Fruit fly (Drosophila melanogaster) whole organism, embryonic: ENCODE measurements around the gene CG8300.

Experiments used
- Aef1 ChIP-seq: fragments of 200-800 bp; sonication (Bioruptor generic); IDR thresholded peaks from 3 replicates; pipeline ENCODE4 v1.3.6; 2022; ENCODE audit warnings: missing biosample characterization, missing genetic modification characterization
- B-H2 ChIP-seq: fragments of 200-800 bp; sonication (Bioruptor generic); optimal IDR thresholded peaks from 2 replicates; lab custom pipeline; 2018; ENCODE audit warnings: missing biosample characterization, mild to moderate bottlenecking, missing genetic modification characterization
- CG10267 ChIP-seq: fragments of 200-800 bp; sonication (Bioruptor generic); optimal IDR thresholded peaks from 2 replicates; lab custom pipeline; 2018; ENCODE audit warnings: missing biosample characterization, mild to moderate bottlenecking, missing genetic modification characterization, moderate library complexity
- CG11695 ChIP-seq: fragments of 200-800 bp; sonication (Bioruptor generic); IDR thresholded peaks from 3 replicates; pipeline ENCODE4 v1.3.6; 2022; ENCODE audit warnings: missing biosample characterization, missing genetic modification characterization
- CG13123 ChIP-seq: fragments of 200-800 bp; sonication (Bioruptor generic); optimal IDR thresholded peaks from 2 replicates; lab custom pipeline; 2016; ENCODE audit warnings: missing biosample characterization, missing genetic modification characterization
- CG14014 ChIP-seq: fragments of 200-800 bp; sonication (Bioruptor generic); IDR thresholded peaks from 2 replicates; pipeline ENCODE4 v1.3.6; 2022; ENCODE audit warnings: missing biosample characterization, missing genetic modification characterization
- CG14710 ChIP-seq: fragments of 200-800 bp; sonication (Bioruptor generic); optimal IDR thresholded peaks from 3 replicates; lab custom pipeline; 2019; ENCODE audit warnings: missing biosample characterization, mild to moderate bottlenecking, missing genetic modification characterization, moderate library complexity
- CG15601 ChIP-seq: fragments of 200-800 bp; sonication (Bioruptor generic); optimal IDR thresholded peaks from 3 replicates; lab custom pipeline; 2019; ENCODE audit warnings: missing biosample characterization, mild to moderate bottlenecking, missing genetic modification characterization, moderate library complexity
- CG17802 ChIP-seq: fragments of 200-800 bp; sonication (Bioruptor generic); optimal IDR thresholded peaks from 2 replicates; lab custom pipeline; 2018; ENCODE audit warnings: missing biosample characterization, mild to moderate bottlenecking, missing genetic modification characterization, moderate library complexity
- CG18011 ChIP-seq: fragments of 200-800 bp; sonication (Bioruptor generic); optimal IDR thresholded peaks from 2 replicates; lab custom pipeline; 2017; ENCODE audit warnings: missing biosample characterization, missing genetic modification characterization, mild to moderate bottlenecking, moderate library complexity, missing genotype
- CG2202 ChIP-seq: fragments of 200-800 bp; sonication (Bioruptor generic); optimal IDR thresholded peaks from 2 replicates; lab custom pipeline; 2018; ENCODE audit warnings: missing biosample characterization, mild to moderate bottlenecking, missing genetic modification characterization
- CG30020 ChIP-seq: fragments of 200-800 bp; optimal IDR thresholded peaks from 2 replicates; lab custom pipeline; 2019; ENCODE audit warnings: missing biosample characterization, mild to moderate bottlenecking, missing genetic modification characterization, moderate library complexity
- CG3407 ChIP-seq: fragments of 200-800 bp; sonication (Bioruptor generic); optimal IDR thresholded peaks from 2 replicates; lab custom pipeline; 2018; ENCODE audit warnings: missing biosample characterization, mild to moderate bottlenecking, missing genetic modification characterization
- CG6791 ChIP-seq: fragments of 200-800 bp; sonication (Bioruptor generic); IDR thresholded peaks from 3 replicates; pipeline ENCODE4 v1.3.6; 2022; ENCODE audit warnings: missing biosample characterization, missing genetic modification characterization; ENCODE audit not compliant: partially characterized antibody
- CG6854 ChIP-seq: fragments of 200-800 bp; sonication (Bioruptor generic); optimal IDR thresholded peaks from 3 replicates; lab custom pipeline; 2017; ENCODE audit warnings: missing biosample characterization, mild to moderate bottlenecking, missing genetic modification characterization
- CG7357 ChIP-seq: fragments of 200-800 bp; sonication (Bioruptor generic); IDR thresholded peaks from 3 replicates; pipeline ENCODE4 v1.3.6; 2022; ENCODE audit warnings: missing biosample characterization, missing genetic modification characterization
- CG7372 ChIP-seq: fragments of 200-800 bp; sonication (Bioruptor generic); IDR thresholded peaks from 2 replicates; pipeline ENCODE4 v1.3.6; 2022; ENCODE audit warnings: missing biosample characterization, missing genetic modification characterization
- CG8290 ChIP-seq, 3 experiments: fragments of 200-800 bp; sonication (Bioruptor generic); optimal IDR thresholded peaks; 2 replicates each; lab custom pipeline; 2016 to 2019; ENCODE audit warnings: missing biosample characterization in 3 of 3, missing genetic modification characterization in 3 of 3, mild to moderate bottlenecking in 2 of 3, moderate library complexity in 1 of 3
- CG9437 ChIP-seq: fragments of 200-800 bp; sonication (Bioruptor generic); optimal IDR thresholded peaks from 2 replicates; lab custom pipeline; 2018; ENCODE audit warnings: missing biosample characterization, mild to moderate bottlenecking, missing genetic modification characterization
- CG9727 ChIP-seq: fragments of 200-800 bp; sonication (Bioruptor generic); optimal IDR thresholded peaks from 3 replicates; lab custom pipeline; 2017; ENCODE audit warnings: missing biosample characterization, mild to moderate bottlenecking, missing genetic modification characterization
- CG9932 ChIP-seq: fragments of 200-800 bp; sonication (Bioruptor generic); IDR thresholded peaks from 2 replicates; pipeline ENCODE4 v1.3.6; 2022; ENCODE audit warnings: missing biosample characterization, missing genetic modification characterization
- CkIIα-i1 ChIP-seq: fragments of 200-800 bp; sonication (Bioruptor generic); IDR thresholded peaks from 2 replicates; pipeline ENCODE4 v1.3.6; 2022; ENCODE audit warnings: missing biosample characterization, missing genetic modification characterization
- CoRest ChIP-seq: fragments of 200-800 bp; sonication (Bioruptor generic); optimal IDR thresholded peaks from 3 replicates; lab custom pipeline; 2018; ENCODE audit warnings: missing biosample characterization, mild to moderate bottlenecking, missing genetic modification characterization, moderate library complexity
- Drgx ChIP-seq: fragments of 200-800 bp; sonication (Bioruptor generic); IDR thresholded peaks from 2 replicates; pipeline ENCODE4 v1.3.6; 2022; ENCODE audit warnings: missing biosample characterization, missing genetic modification characterization
- ERR ChIP-seq: fragments of 200-800 bp; sonication (Bioruptor generic); optimal IDR thresholded peaks from 2 replicates; lab custom pipeline; 2016; ENCODE audit warnings: missing biosample characterization, missing genetic modification characterization
- Ets65A ChIP-seq: fragments of 200-800 bp; sonication (Bioruptor generic); peaks from one replicate; lab custom pipeline; 2016; ENCODE audit warnings: missing biosample characterization, missing genetic modification characterization
- Gsc ChIP-seq: fragments of 200-800 bp; sonication (Bioruptor generic); IDR thresholded peaks from 2 replicates; pipeline ENCODE4 v1.3.6; 2022; ENCODE audit warnings: missing biosample characterization, missing genetic modification characterization
- HLH54F ChIP-seq: fragments of 200-800 bp; sonication (Bioruptor generic); optimal IDR thresholded peaks from 3 replicates; lab custom pipeline; 2016; ENCODE audit warnings: missing biosample characterization, missing genetic modification characterization
- Hr51 ChIP-seq, 2 experiments: fragments of 200-800 bp; sonication (Bioruptor generic); optimal IDR thresholded peaks; 2 replicates in 1 of 2; 3 replicates in 1 of 2; lab custom pipeline; 2016 to 2018; ENCODE audit warnings: missing biosample characterization in 2 of 2, missing genetic modification characterization in 2 of 2, mild to moderate bottlenecking in 1 of 2, moderate library complexity in 1 of 2
- Lhr ChIP-seq: fragments of 200-800 bp; sonication (Bioruptor generic); optimal IDR thresholded peaks from 3 replicates; lab custom pipeline; 2017; ENCODE audit warnings: mild to moderate bottlenecking, missing biosample characterization, missing genetic modification reagents, missing genetic modification characterization
- Mrtf ChIP-seq: fragments of 200-800 bp; sonication (Bioruptor generic); IDR thresholded peaks from 3 replicates; pipeline ENCODE4 v1.3.6; 2022; ENCODE audit warnings: missing biosample characterization, missing genetic modification characterization
- PHDP ChIP-seq: fragments of 200-800 bp; sonication (Bioruptor generic); optimal IDR thresholded peaks from 3 replicates; lab custom pipeline; 2018; ENCODE audit warnings: missing biosample characterization, mild to moderate bottlenecking, missing genetic modification characterization, moderate library complexity
- Sin3A ChIP-seq: fragments of >200 bp; optimal IDR thresholded peaks from 2 replicates; lab custom pipeline; 2018
- Six4 ChIP-seq: fragments of 200-800 bp; sonication (Bioruptor generic); optimal IDR thresholded peaks from 2 replicates; lab custom pipeline; 2016; ENCODE audit warnings: missing biosample characterization, missing genetic modification characterization
- cato ChIP-seq: fragments of 200-800 bp; sonication (Bioruptor generic); optimal IDR thresholded peaks from 2 replicates; lab custom pipeline; 2016; ENCODE audit warnings: missing biosample characterization, missing genetic modification characterization, borderline replicate concordance
- chif ChIP-seq, 2 experiments: fragments of 200-800 bp; sonication (Bioruptor generic); optimal IDR thresholded peaks; 3 replicates each; lab custom pipeline; 2016; ENCODE audit warnings: missing biosample characterization in 2 of 2, missing genetic modification characterization in 2 of 2
- crc ChIP-seq: fragments of 200-800 bp; sonication (Bioruptor generic); optimal IDR thresholded peaks from 2 replicates; lab custom pipeline; 2016; ENCODE audit warnings: missing biosample characterization, missing genetic modification characterization
- en ChIP-seq: fragments of 200-800 bp; sonication (Bioruptor generic); optimal IDR thresholded peaks from 2 replicates; lab custom pipeline; 2016; ENCODE audit warnings: missing biosample characterization, missing genetic modification characterization
- fd64A ChIP-seq: fragments of 200-800 bp; sonication (Bioruptor generic); optimal IDR thresholded peaks from 3 replicates; lab custom pipeline; 2018; ENCODE audit warnings: missing biosample characterization, mild to moderate bottlenecking, missing genetic modification characterization
- gcm ChIP-seq: fragments of 200-800 bp; sonication (Bioruptor generic); optimal IDR thresholded peaks from 2 replicates; lab custom pipeline; 2019; ENCODE audit warnings: missing biosample characterization, mild to moderate bottlenecking, missing genetic modification characterization, moderate library complexity
- kay ChIP-seq: fragments of 200-800 bp; sonication (Bioruptor generic); optimal IDR thresholded peaks from 2 replicates; lab custom pipeline; 2016; ENCODE audit warnings: missing biosample characterization, missing genetic modification characterization
- mam ChIP-seq: fragments of 200-800 bp; sonication (Bioruptor generic); optimal IDR thresholded peaks from 3 replicates; lab custom pipeline; 2016; ENCODE audit warnings: missing biosample characterization, missing genetic modification characterization
- pfk ChIP-seq: fragments of 200-800 bp; sonication (Bioruptor generic); optimal IDR thresholded peaks from 2 replicates; lab custom pipeline; 2018; ENCODE audit warnings: missing biosample characterization, mild to moderate bottlenecking, missing genetic modification characterization, moderate library complexity
- run ChIP-seq: fragments of 200-800 bp; sonication (Bioruptor generic); optimal IDR thresholded peaks from 3 replicates; lab custom pipeline; 2018; ENCODE audit warnings: missing biosample characterization, mild to moderate bottlenecking, missing genetic modification characterization
- ssp ChIP-seq: fragments of 200-800 bp; sonication (Bioruptor generic); IDR thresholded peaks from 2 replicates; pipeline ENCODE4 v1.3.6; 2022; ENCODE audit warnings: missing biosample characterization, missing genetic modification characterization
- stc ChIP-seq: fragments of 200-800 bp; sonication (Bioruptor generic); IDR thresholded peaks from 2 replicates; pipeline ENCODE4 v1.3.6; 2022; ENCODE audit warnings: missing biosample characterization, missing genetic modification characterization
- stwl ChIP-seq: fragments of 200-800 bp; sonication (Bioruptor generic); optimal IDR thresholded peaks from 3 replicates; lab custom pipeline; 2018; ENCODE audit warnings: missing biosample characterization, mild to moderate bottlenecking, missing genetic modification characterization, moderate library complexity
- trem ChIP-seq: fragments of 200-800 bp; optimal IDR thresholded peaks from 3 replicates; lab custom pipeline; 2019; ENCODE audit warnings: missing biosample characterization, mild to moderate bottlenecking, missing genetic modification characterization, moderate library complexity
- vfl ChIP-seq: fragments of 200-800 bp; sonication (Bioruptor generic); optimal IDR thresholded peaks from 2 replicates; lab custom pipeline; 2016; ENCODE audit warnings: missing biosample characterization, missing genetic modification characterization

CG8300 gene

dm6 chrX:7101302-7102012, 3.2 kb upstream of the CG8300 start:
- TF ChIP-seq HLH54F (peak; percentile 71), CG6791 (no peak), PHDP (tag; lab: Kevin White, UChicago) (peak; percentile 90), trem (tag; lab: Kevin White, UChicago) (peak; percentile 64), cato (peak; percentile 41), CG7372 (GFP tag; lab: Robert Waterston, UW) (peak; percentile 72), B-H2 (GFP tag; lab: Kevin White, UChicago) (peak; percentile 24), CG6854 (GFP tag; lab: Kevin White, UChicago) (peak; percentile 63), CoRest (tag; lab: Kevin White, UChicago) (peak; percentile 94), run (peak; percentile 82), Ets65A (GFP tag; lab: Kevin White, UChicago) (no peak), CG9437 (GFP tag; lab: Kevin White, UChicago) (peak; percentile 86), stc (GFP tag; lab: Robert Waterston, UW) (peak; percentile 74), crc (GFP tag; lab: Kevin White, UChicago) (peak; percentile 43), Drgx (peak; percentile 85), CG9932 (peak; percentile 70), CG2202 (tag; lab: Kevin White, UChicago) (peak; percentile 75), CG15601 (tag; lab: Kevin White, UChicago) (peak; percentile 83), gcm (GFP tag; lab: Kevin White, UChicago) (peak; percentile 90), CkIIα-i1 (GFP tag; lab: Robert Waterston, UW) (no peak), CG13123 (GFP tag; lab: Kevin White, UChicago) (peak; percentile 45), CG30020 (tag; lab: Kevin White, UChicago) (no peak), CG10267 (peak; percentile 76), CG14014 (GFP tag; lab: Robert Waterston, UW) (peak; percentile 74), Sin3A (lab: Kevin White, UChicago) (no peak), ERR (GFP tag; lab: Kevin White, UChicago) (peak; percentile 34), ssp (peak; percentile 49), CG14710 (tag; lab: Kevin White, UChicago) (peak; percentile 72), en (GFP tag; lab: Kevin White, UChicago) (peak; percentile 18), Mrtf (GFP tag; lab: Robert Waterston, UW) (peak; percentile 57; the same call in 1 of the 3 replicates), Hr51 (GFP tag; optimal IDR thresholded peaks at IDR 0.05; lab: Kevin White, UChicago) (peak; percentile 75 to 92), Six4 (GFP tag; lab: Kevin White, UChicago) (peak; percentile 49), fd64A (GFP tag; lab: Kevin White, UChicago) (no peak), CG17802 (peak; percentile 9), chif (GFP tag; optimal IDR thresholded peaks at IDR 0.05; lab: Kevin White, UChicago) (peak; percentile 84 to 85), Gsc (no peak), vfl (GFP tag; lab: Kevin White, UChicago) (peak; percentile 58), mam (GFP tag; lab: Kevin White, UChicago) (peak; percentile 60), CG9727 (GFP tag; lab: Kevin White, UChicago) (peak; percentile 83), CG7357 (peak; percentile 65; the same call in 2 of the 3 replicates), stwl (no peak), CG3407 (GFP tag; lab: Kevin White, UChicago) (peak; percentile 83), kay (GFP tag; lab: Kevin White, UChicago) (no peak), CG18011 (GFP tag; lab: Kevin White, UChicago) (peak; percentile 63), CG8290 (GFP tag; optimal IDR thresholded peaks at IDR 0.05; lab: Kevin White, UChicago) (no peak), CG8290 (tag; optimal IDR thresholded peaks at IDR 0.05; lab: Kevin White, UChicago) (peak; percentile 27 to 39), Lhr (GFP tag; lab: Kevin White, UChicago) (peak; percentile 67), pfk (no peak), CG11695 (GFP tag; lab: Robert Waterston, UW) (peak; percentile 80), Aef1 (peak; percentile 73)
